Fruit fly (Drosophila melanogaster) whole organism, embryonic: ENCODE data around the gene CG31897.

Experiments
- Atf3 ChIP-seq: fragments of 200-800 bp; sonication (Bioruptor generic); optimal IDR thresholded peaks from 3 replicates; lab custom pipeline; 2016; ENCODE audit warnings: missing biosample characterization, missing genetic modification characterization
- B-H1 ChIP-seq: fragments of 200-800 bp; sonication (Bioruptor generic); IDR thresholded peaks from 3 replicates; pipeline ENCODE4 v1.3.6; 2022; ENCODE audit warnings: missing biosample characterization, missing genetic modification characterization
- CG10366 ChIP-seq: fragments of 200-800 bp; sonication (Bioruptor generic); IDR thresholded peaks from 2 replicates; pipeline ENCODE4 v1.3.6; 2022; ENCODE audit warnings: missing biosample characterization, missing genetic modification characterization
- CG10462 ChIP-seq: fragments of 200-800 bp; sonication (Bioruptor generic); optimal IDR thresholded peaks from 2 replicates; lab custom pipeline; 2016; ENCODE audit warnings: missing biosample characterization, missing genetic modification characterization
- CG10959 ChIP-seq: fragments of 200-800 bp; sonication (Bioruptor generic); IDR thresholded peaks from 2 replicates; pipeline ENCODE4 v1.3.6; 2022; ENCODE audit warnings: missing biosample characterization, missing genetic modification characterization
- CG12391 ChIP-seq: fragments of 200-800 bp; sonication (Bioruptor generic); optimal IDR thresholded peaks from 3 replicates; lab custom pipeline; 2018; ENCODE audit warnings: missing biosample characterization, mild to moderate bottlenecking, missing genetic modification characterization, moderate library complexity
- CG13424 ChIP-seq: fragments of 200-800 bp; sonication (Bioruptor generic); optimal IDR thresholded peaks from 2 replicates; lab custom pipeline; 2019; ENCODE audit warnings: missing biosample characterization, mild to moderate bottlenecking, missing genetic modification characterization, moderate library complexity
- CG17186 ChIP-seq: fragments of 200-800 bp; sonication (Bioruptor generic); optimal IDR thresholded peaks from 3 replicates; lab custom pipeline; 2017; ENCODE audit warnings: missing biosample characterization, missing genetic modification reagents, missing genetic modification characterization
- CG17802 ChIP-seq: fragments of 200-800 bp; sonication (Bioruptor generic); optimal IDR thresholded peaks from 2 replicates; lab custom pipeline; 2018; ENCODE audit warnings: missing biosample characterization, mild to moderate bottlenecking, missing genetic modification characterization, moderate library complexity
- CG17912 ChIP-seq: fragments of 200-800 bp; sonication (Bioruptor generic); optimal IDR thresholded peaks from 2 replicates; lab custom pipeline; 2018; ENCODE audit warnings: missing biosample characterization, mild to moderate bottlenecking, missing genetic modification characterization
- CG18619 ChIP-seq: fragments of 200-800 bp; sonication (Bioruptor generic); optimal IDR thresholded peaks from 3 replicates; lab custom pipeline; 2017; ENCODE audit warnings: missing biosample characterization, mild to moderate bottlenecking, missing genetic modification characterization
- CG2120 ChIP-seq: fragments of 200-800 bp; sonication (Bioruptor generic); optimal IDR thresholded peaks from 3 replicates; lab custom pipeline; 2016; ENCODE audit warnings: missing biosample characterization, missing genetic modification characterization
- CG3995 ChIP-seq: fragments of 200-800 bp; sonication (Bioruptor generic); optimal IDR thresholded peaks from 3 replicates; lab custom pipeline; 2016; ENCODE audit warnings: missing biosample characterization, missing genetic modification characterization
- CG4820 ChIP-seq: fragments of 200-800 bp; sonication (Bioruptor generic); optimal IDR thresholded peaks from 3 replicates; lab custom pipeline; 2016; ENCODE audit warnings: missing biosample characterization, missing genetic modification characterization
- CG7357 ChIP-seq: fragments of 200-800 bp; sonication (Bioruptor generic); IDR thresholded peaks from 3 replicates; pipeline ENCODE4 v1.3.6; 2022; ENCODE audit warnings: missing biosample characterization, missing genetic modification characterization
- CG7745 ChIP-seq: fragments of 200-800 bp; sonication (Bioruptor generic); optimal IDR thresholded peaks from 2 replicates; lab custom pipeline; 2018; ENCODE audit warnings: missing biosample characterization, mild to moderate bottlenecking, missing genetic modification characterization, moderate library complexity
- CG8281 ChIP-seq: fragments of 200-800 bp; sonication (Bioruptor generic); optimal IDR thresholded peaks from 2 replicates; lab custom pipeline; 2018; ENCODE audit warnings: missing biosample characterization, mild to moderate bottlenecking, missing genetic modification characterization, moderate library complexity
- CG8924 ChIP-seq: fragments of 200-800 bp; optimal IDR thresholded peaks from 3 replicates; lab custom pipeline; 2019; ENCODE audit warnings: missing biosample characterization, mild to moderate bottlenecking, missing genetic modification characterization, moderate library complexity
- CG9609 ChIP-seq: fragments of 200-800 bp; sonication (Bioruptor generic); optimal IDR thresholded peaks from 3 replicates; lab custom pipeline; 2016; ENCODE audit warnings: missing biosample characterization, missing genetic modification characterization
- Dad ChIP-seq: fragments of 200-800 bp; sonication (Bioruptor generic); optimal IDR thresholded peaks from 3 replicates; lab custom pipeline; 2016; ENCODE audit warnings: missing biosample characterization, missing genetic modification characterization
- Dek ChIP-seq: fragments of 200-800 bp; sonication (Bioruptor generic); optimal IDR thresholded peaks from 3 replicates; lab custom pipeline; 2019; ENCODE audit warnings: missing biosample characterization, mild to moderate bottlenecking, missing genetic modification characterization, moderate library complexity
- Dip2 ChIP-seq: fragments of 200-800 bp; sonication (Bioruptor generic); IDR thresholded peaks from 2 replicates; pipeline ENCODE4 v1.3.6; 2022; ENCODE audit warnings: missing biosample characterization, missing genetic modification characterization
- Fer1 ChIP-seq: fragments of 200-800 bp; sonication (Bioruptor generic); optimal IDR thresholded peaks from 2 replicates; lab custom pipeline; 2017; ENCODE audit warnings: missing biosample characterization, mild to moderate bottlenecking, missing genetic modification characterization
- Gug ChIP-seq: fragments of 200-800 bp; sonication (Bioruptor generic); IDR thresholded peaks from 4 replicates; pipeline ENCODE4 v1.3.6; 2022; ENCODE audit warnings: missing biosample characterization, missing genetic modification characterization
- HHEX ChIP-seq: fragments of 200-800 bp; sonication (Bioruptor generic); optimal IDR thresholded peaks from 3 replicates; lab custom pipeline; 2017; ENCODE audit warnings: missing biosample characterization, mild to moderate bottlenecking, missing genetic modification characterization, missing genetic modification reagents
- Hr78 ChIP-seq, 2 experiments: fragments of 200-800 bp in 1 of 2; fragments of >200 bp in 1 of 2; sonication (Bioruptor generic) in 1 of 2; optimal IDR thresholded peaks; 2 replicates each; lab custom pipeline; 2017 to 2019; ENCODE audit warnings: missing biosample characterization in 2 of 2, missing genetic modification characterization in 2 of 2, mild to moderate bottlenecking in 1 of 2, moderate library complexity in 1 of 2
- Lpt ChIP-seq: fragments of >200 bp; optimal IDR thresholded peaks from 2 replicates; lab custom pipeline; 2018; ENCODE audit warnings: missing biosample characterization, missing genetic modification characterization
- Nf-YB ChIP-seq: fragments of 200-800 bp; sonication (Bioruptor generic); optimal IDR thresholded peaks from 3 replicates; lab custom pipeline; 2019; ENCODE audit warnings: missing biosample characterization, mild to moderate bottlenecking, missing genetic modification characterization, moderate library complexity
- bcd ChIP-seq: fragments of 200-800 bp; sonication (Bioruptor generic); optimal IDR thresholded peaks from 2 replicates; lab custom pipeline; 2017; ENCODE audit warnings: missing biosample characterization, mild to moderate bottlenecking, missing genetic modification characterization
- cad ChIP-seq: fragments of >200 bp; optimal IDR thresholded peaks from 2 replicates; lab custom pipeline; 2017; ENCODE audit warnings: missing biosample characterization, missing genetic modification characterization
- chm ChIP-seq: fragments of 200-800 bp; sonication (Bioruptor generic); IDR thresholded peaks from 2 replicates; pipeline ENCODE4 v1.3.6; 2022; ENCODE audit warnings: missing biosample characterization, missing genetic modification characterization
- corto ChIP-seq: fragments of 200-800 bp; sonication (Bioruptor generic); optimal IDR thresholded peaks from 2 replicates; lab custom pipeline; 2016; ENCODE audit warnings: missing biosample characterization, mild to moderate bottlenecking, missing genetic modification characterization, moderate library complexity
- dmrt11E ChIP-seq: fragments of 200-800 bp; sonication (Bioruptor generic); optimal IDR thresholded peaks from 3 replicates; lab custom pipeline; 2018; ENCODE audit warnings: missing biosample characterization, mild to moderate bottlenecking, missing genetic modification characterization, moderate library complexity
- gce ChIP-seq: fragments of 200-800 bp; sonication (Bioruptor generic); IDR thresholded peaks from 3 replicates; pipeline ENCODE4 v1.3.6; 2022; ENCODE audit warnings: missing biosample characterization, missing genetic modification characterization
- gcm2 ChIP-seq: fragments of 200-800 bp; sonication (Bioruptor generic); optimal IDR thresholded peaks from 2 replicates; lab custom pipeline; 2016; ENCODE audit warnings: missing biosample characterization, missing genetic modification characterization
- grau ChIP-seq: fragments of 200-800 bp; optimal IDR thresholded peaks from 3 replicates; lab custom pipeline; 2019; ENCODE audit warnings: missing biosample characterization, mild to moderate bottlenecking, missing genetic modification characterization, moderate library complexity
- gsb ChIP-seq: fragments of 200-800 bp; sonication (Bioruptor generic); IDR thresholded peaks from 2 replicates; pipeline ENCODE4 v1.3.6; 2022; ENCODE audit warnings: missing biosample characterization, missing genetic modification characterization
- ham ChIP-seq: fragments of 200-800 bp; sonication (Bioruptor generic); IDR thresholded peaks from 2 replicates; pipeline ENCODE4 v1.3.6; 2022; ENCODE audit warnings: missing biosample characterization, missing genetic modification characterization
- jigr1 ChIP-seq: fragments of 200-800 bp; sonication (Bioruptor generic); IDR thresholded peaks from 3 replicates; pipeline ENCODE4 v1.3.6; 2022; ENCODE audit warnings: missing biosample characterization, missing genetic modification characterization
- oc ChIP-seq: fragments of 200-800 bp; sonication (Bioruptor generic); optimal IDR thresholded peaks from 2 replicates; lab custom pipeline; 2018; ENCODE audit warnings: missing biosample characterization, mild to moderate bottlenecking, missing genetic modification characterization, moderate library complexity
- phol ChIP-seq: fragments of 200-800 bp; sonication (Bioruptor generic); optimal IDR thresholded peaks from 3 replicates; lab custom pipeline; 2018; ENCODE audit warnings: missing biosample characterization, mild to moderate bottlenecking, missing genetic modification characterization, moderate library complexity
- schlank ChIP-seq: fragments of 200-800 bp; sonication (Bioruptor generic); optimal IDR thresholded peaks from 2 replicates; lab custom pipeline; 2018; ENCODE audit warnings: missing biosample characterization, mild to moderate bottlenecking, missing genetic modification characterization
- sd ChIP-seq: fragments of 200-800 bp; sonication (Bioruptor generic); optimal IDR thresholded peaks from 3 replicates; lab custom pipeline; 2018; ENCODE audit warnings: missing biosample characterization, mild to moderate bottlenecking, missing genetic modification characterization, moderate library complexity
- sob ChIP-seq: fragments of 200-800 bp; sonication (Bioruptor generic); IDR thresholded peaks from 2 replicates; pipeline ENCODE4 v1.3.6; 2022; ENCODE audit warnings: missing biosample characterization, missing genetic modification characterization
- sug ChIP-seq: fragments of 200-800 bp; optimal IDR thresholded peaks from 2 replicates; lab custom pipeline; 2019; ENCODE audit warnings: missing biosample characterization, mild to moderate bottlenecking, missing genetic modification characterization, moderate library complexity
- tll ChIP-seq, 2 experiments: fragments of 200-800 bp in 1 of 2; fragments of >200 bp in 1 of 2; sonication (Bioruptor generic) in 1 of 2; optimal IDR thresholded peaks; 2 replicates each; lab custom pipeline; 2017 to 2019; ENCODE audit warnings: missing biosample characterization in 2 of 2, missing genetic modification characterization in 2 of 2, mild to moderate bottlenecking in 1 of 2, moderate library complexity in 1 of 2
- tx ChIP-seq: fragments of 200-800 bp; sonication (Bioruptor generic); optimal IDR thresholded peaks from 2 replicates; lab custom pipeline; 2016; ENCODE audit warnings: missing biosample characterization, missing genetic modification characterization
- z ChIP-seq: fragments of 200-800 bp; sonication (Bioruptor generic); IDR thresholded peaks from 3 replicates; pipeline ENCODE4 v1.3.6; 2022; ENCODE audit warnings: missing biosample characterization, missing genetic modification characterization

The CG31897 gene

dm6 chr2L:8403286-8404270, 38.7 kb upstream of the CG31897 start, which contains the start of gene emb (continued):
- TF ChIP-seq Dad (GFP tag; lab: Kevin White, UChicago), result peak; percentile 52
- peak; percentile 57; the same call in 1 of the 2 replicates for TF ChIP-seq sob
- no peak for TF ChIP-seq corto
- TF ChIP-seq sd, result no peak
- TF ChIP-seq ham (GFP tag; lab: Robert Waterston, UW), result no peak
- peak; percentile 40 for TF ChIP-seq CG9609 (GFP tag; lab: Kevin White, UChicago)
- TF ChIP-seq CG2120, result peak; percentile 70
- no peak for TF ChIP-seq Fer1 (GFP tag; lab: Kevin White, UChicago)
- TF ChIP-seq grau, result peak; percentile 49
- TF ChIP-seq gsb (GFP tag; lab: Robert Waterston, UW), result no peak
- TF ChIP-seq Nf-YB (GFP tag; lab: Kevin White, UChicago), result no peak
- TF ChIP-seq CG4820, result peak; percentile 48
- TF ChIP-seq Lpt (GFP tag; lab: Kevin White, UChicago), result no peak
- TF ChIP-seq CG13424, result peak; percentile 26
- peak; percentile 68 for TF ChIP-seq bcd
- no peak for TF ChIP-seq CG17912
- TF ChIP-seq CG10959 (GFP tag; lab: Robert Waterston, UW), result no peak
- TF ChIP-seq CG3995 (GFP tag; lab: Kevin White, UChicago), result peak; percentile 47
- TF ChIP-seq cad (GFP tag; lab: Kevin White, UChicago), result no peak
- TF ChIP-seq CG8281 (tag; lab: Kevin White, UChicago), result no peak
- peak; percentile 68 for TF ChIP-seq phol (tag; lab: Kevin White, UChicago)
- TF ChIP-seq CG10366 (GFP tag; lab: Robert Waterston, UW), result peak; percentile 31; the same call in 1 of the 2 replicates
- TF ChIP-seq CG17802 (tag; lab: Kevin White, UChicago), result peak; percentile 40
- peak; percentile 44 for TF ChIP-seq CG8924
- TF ChIP-seq tx (GFP tag; lab: Kevin White, UChicago), result peak; percentile 44
- TF ChIP-seq HHEX (GFP tag; lab: Kevin White, UChicago), result no peak
- TF ChIP-seq Gug (GFP tag; lab: Robert Waterston, UW), result no peak
- peak; percentile 35 for TF ChIP-seq CG17186
- no peak for TF ChIP-seq Atf3 (GFP tag; lab: Kevin White, UChicago)
- peak in 1 of 2 experiments; percentile 1 for TF ChIP-seq tll (GFP tag; optimal IDR thresholded peaks at IDR 0.05; lab: Kevin White, UChicago)
- no peak for TF ChIP-seq schlank (tag; lab: Kevin White, UChicago)
- no peak for TF ChIP-seq CG10462 (GFP tag; lab: Kevin White, UChicago)
- no peak for TF ChIP-seq oc (tag; lab: Kevin White, UChicago)
- no peak for TF ChIP-seq B-H1 (GFP tag; lab: Robert Waterston, UW)
- TF ChIP-seq CG7357 (GFP tag; lab: Robert Waterston, UW), result no peak
- no peak for TF ChIP-seq Hr78 (GFP tag; optimal IDR thresholded peaks at IDR 0.05; lab: Kevin White, UChicago)
- TF ChIP-seq gce (GFP tag; lab: Robert Waterston, UW), result no peak
- TF ChIP-seq sug (tag; lab: Kevin White, UChicago), result no peak
- TF ChIP-seq CG18619 (GFP tag; lab: Kevin White, UChicago), result peak; percentile 15
- TF ChIP-seq dmrt11E (tag; lab: Kevin White, UChicago), result peak; percentile 48
- TF ChIP-seq CG7745 (tag; lab: Kevin White, UChicago), result no peak
- TF ChIP-seq z (GFP tag; lab: Robert Waterston, UW), result no peak
- peak; percentile 17; the same call in 1 of the 2 replicates for TF ChIP-seq chm
- TF ChIP-seq CG12391, result peak; percentile 80
- TF ChIP-seq Dip2 (GFP tag; lab: Robert Waterston, UW), result no peak
- no peak for TF ChIP-seq Dek (tag; lab: Kevin White, UChicago)
- peak; percentile 26 for TF ChIP-seq gcm2 (GFP tag; lab: Kevin White, UChicago)
- TF ChIP-seq jigr1 (GFP tag; lab: Robert Waterston, UW), result peak; percentile 57; the same call in 1 of the 3 replicates
